Fruit fly (Drosophila melanogaster): ENCODE results near the gene MtnA.

Gene MtnA

dm6 chr3R:9793018-9793417, 8.8 kb upstream of the MtnA start, which contains the start of gene CG8516 (continued):
- TF ChIP-seq fkh (GFP tag; optimal IDR thresholded peaks at IDR 0.05) (no peak), fd85E (GFP tag; optimal IDR thresholded peaks at IDR 0.05) (no peak), CG31627 (GFP tag; optimal IDR thresholded peaks at IDR 0.05) (peak; percentile 19), CG11294 (GFP tag; IDR thresholded peaks at IDR 0.05) (no peak), CG10669 (GFP tag; optimal IDR thresholded peaks at IDR 0.05) (no peak), CG4318 (GFP tag; optimal IDR thresholded peaks at IDR 0.05) (no peak), ss (GFP tag; optimal IDR thresholded peaks at IDR 0.05) (no peak), Blimp-1 (GFP tag; optimal IDR thresholded peaks at IDR 0.05) (no peak), CG6792 (GFP tag; optimal IDR thresholded peaks at IDR 0.05) (no peak), CG15336 (GFP tag; IDR thresholded peaks at IDR 0.05) (peak; percentile 70), acj6 (GFP tag; optimal IDR thresholded peaks at IDR 0.05) (peak; percentile 11), CG32006 (GFP tag; optimal IDR thresholded peaks at IDR 0.05) (no peak), CG7368 (GFP tag; optimal IDR thresholded peaks at IDR 0.05) (no peak), vri (GFP tag; optimal IDR thresholded peaks at IDR 0.05) (no peak), OdsH (GFP tag; optimal IDR thresholded peaks at IDR 0.05) (no peak), CG3032 (tag; optimal IDR thresholded peaks at IDR 0.05) (no peak), Lpt (GFP tag; optimal IDR thresholded peaks at IDR 0.05) (no peak), esn (GFP tag; optimal IDR thresholded peaks at IDR 0.05) (peak; percentile 41), CG8319 (GFP tag; optimal IDR thresholded peaks at IDR 0.05) (no peak), dac (GFP tag; optimal IDR thresholded peaks at IDR 0.05) (no peak), Eip78C (GFP tag) (peak; percentile 79), lz (GFP tag; optimal IDR thresholded peaks at IDR 0.05) (no peak), CG3919 (GFP tag; optimal IDR thresholded peaks at IDR 0.05) (no peak), CG6808 (GFP tag; optimal IDR thresholded peaks at IDR 0.05) (no peak), CG11762 (GFP tag; optimal IDR thresholded peaks at IDR 0.05; ENCODE audit: insufficient read depth) (no peak), CG1621 (tag; optimal IDR thresholded peaks at IDR 0.05) (no peak), Hr4 (GFP tag; optimal IDR thresholded peaks at IDR 0.05) (no peak), eg (GFP tag; IDR thresholded peaks at IDR 0.05) (peak; percentile 25; the same call in 1 of the 3 replicates), CG6854 (GFP tag; optimal IDR thresholded peaks at IDR 0.05) (no peak), Hr38 (GFP tag; optimal IDR thresholded peaks at IDR 0.05) (no peak), Ets21C (GFP tag; optimal IDR thresholded peaks at IDR 0.05) (no peak), Eip93F (GFP tag; optimal IDR thresholded peaks at IDR 0.05) (no peak), svp (GFP tag) (no peak), CG10631 (GFP tag; optimal IDR thresholded peaks at IDR 0.05) (no peak), CG11902 (GFP tag; optimal IDR thresholded peaks at IDR 0.05) (no peak), salr (GFP tag; optimal IDR thresholded peaks at IDR 0.05) (no peak), pdm3 (GFP tag; optimal IDR thresholded peaks at IDR 0.05) (no peak)

dm6 chr3R:9791177-9791806, 7.1 kb upstream of the MtnA start, which contains the start of the genes CG12945 and CG8507:
TSS of gene CG12945 (minus strand) at chr3R:9791221.
TSS of gene CG8507 (plus strand) at chr3R:9791483.
- TF ChIP-seq Hr38 (GFP tag; optimal IDR thresholded peaks at IDR 0.05) (no peak), topi (GFP tag; optimal IDR thresholded peaks at IDR 0.05) (peak; percentile 53), CG11902 (GFP tag; optimal IDR thresholded peaks at IDR 0.05) (peak; percentile 9), Sox14 (GFP tag; optimal IDR thresholded peaks at IDR 0.05) (peak; percentile 76), cyc (GFP tag; optimal IDR thresholded peaks at IDR 0.05) (peak; percentile 35), esn (GFP tag; optimal IDR thresholded peaks at IDR 0.05) (peak; percentile 71), CG3032 (tag; optimal IDR thresholded peaks at IDR 0.05) (peak; percentile 58), Ets96B (tag; optimal IDR thresholded peaks at IDR 0.05) (peak; percentile 38), Eip78C (GFP tag) (peak; percentile 83), CG10631 (GFP tag; optimal IDR thresholded peaks at IDR 0.05) (no peak), Hr39 (GFP tag; optimal IDR thresholded peaks at IDR 0.05) (peak; percentile 68), Gug (GFP tag; IDR thresholded peaks at IDR 0.05) (0 out of 2 replicates have a peak, but pooled peaks have one; percentile 9), lz (GFP tag; optimal IDR thresholded peaks at IDR 0.05) (peak; percentile 65), CG31627 (GFP tag; optimal IDR thresholded peaks at IDR 0.05) (peak; percentile 58), acj6 (GFP tag; optimal IDR thresholded peaks at IDR 0.05) (peak; percentile 47), fd59A (GFP tag; optimal IDR thresholded peaks at IDR 0.05) (no peak), Blimp-1 (GFP tag; optimal IDR thresholded peaks at IDR 0.05) (no peak), Hr4 (GFP tag; optimal IDR thresholded peaks at IDR 0.05) (no peak), Sox15 (GFP tag; optimal IDR thresholded peaks at IDR 0.05) (peak; percentile 13), Eip75B (GFP tag; optimal IDR thresholded peaks at IDR 0.05) (no peak)

All from whole organism, prepupa.